Fruit fly (Drosophila melanogaster): Measurements from ENCODE around the gene 5-HT2B.

The 5-HT2B gene

DNA sequence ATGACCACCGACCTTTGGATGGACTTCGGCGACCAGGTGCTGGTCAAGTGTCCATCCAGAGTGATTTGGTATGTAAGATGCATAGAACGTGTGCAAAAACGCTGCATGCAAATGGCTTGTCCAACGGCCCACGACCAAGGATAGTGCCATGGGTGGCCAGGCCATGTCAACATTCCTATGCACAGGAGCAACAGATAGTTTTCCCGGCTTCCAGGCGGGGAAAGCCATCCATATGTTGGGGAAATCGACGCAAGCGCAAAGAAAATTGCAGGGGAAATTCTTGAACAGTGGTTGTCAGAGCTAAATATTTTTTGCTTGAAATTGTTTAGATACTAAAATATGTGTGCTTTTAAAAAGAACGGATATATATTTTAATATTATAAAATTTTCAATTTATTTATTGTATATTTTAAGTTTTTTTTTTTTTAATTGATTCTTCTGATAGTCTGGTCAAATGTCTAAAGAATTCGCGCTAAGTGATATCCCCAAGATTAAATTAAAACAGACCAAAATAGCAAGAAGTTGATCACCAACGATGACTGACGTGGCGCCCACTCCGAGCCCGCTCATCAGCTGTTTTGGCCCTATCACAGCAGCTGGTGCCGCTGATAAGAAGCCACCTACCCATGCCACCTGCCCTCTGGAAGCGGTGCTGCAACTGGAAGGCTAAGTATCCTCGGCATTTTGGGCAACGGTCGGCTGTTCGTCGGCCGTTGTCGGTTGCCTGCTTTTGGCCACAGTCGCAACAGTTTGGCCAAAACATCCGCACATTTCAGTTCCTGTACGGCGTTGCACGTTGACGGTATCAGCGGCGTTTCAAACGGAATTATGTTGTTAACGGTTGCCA is at the start of gene 5-HT2B:
Gene 5-HT2B (plus strand): TSS at position 797 of the 847 bp plus-strand sequence.
- no peak for TF ChIP-seq sv (GFP tag; optimal IDR thresholded peaks at IDR 0.05)
- no peak for TF ChIP-seq Vsx2 (GFP tag; optimal IDR thresholded peaks at IDR 0.05; ENCODE audit: partially characterized antibody)
- no peak for TF ChIP-seq sage (GFP tag; optimal IDR thresholded peaks at IDR 0.05)
- TF ChIP-seq Abd-B (GFP tag; optimal IDR thresholded peaks at IDR 0.05) = no peak
- TF ChIP-seq usp (GFP tag; optimal IDR thresholded peaks at IDR 0.05) = no peak
- no peak for TF ChIP-seq psq (GFP tag; optimal IDR thresholded peaks at IDR 0.05)
- no peak for TF ChIP-seq foxo (GFP tag; optimal IDR thresholded peaks at IDR 0.05)
- TF ChIP-seq Jra (GFP tag; optimal IDR thresholded peaks at IDR 0.05) = no peak
- TF ChIP-seq Hr83 (GFP tag; optimal IDR thresholded peaks at IDR 0.05; ENCODE audit: poor library complexity, severe bottlenecking) = no peak

DNA sequence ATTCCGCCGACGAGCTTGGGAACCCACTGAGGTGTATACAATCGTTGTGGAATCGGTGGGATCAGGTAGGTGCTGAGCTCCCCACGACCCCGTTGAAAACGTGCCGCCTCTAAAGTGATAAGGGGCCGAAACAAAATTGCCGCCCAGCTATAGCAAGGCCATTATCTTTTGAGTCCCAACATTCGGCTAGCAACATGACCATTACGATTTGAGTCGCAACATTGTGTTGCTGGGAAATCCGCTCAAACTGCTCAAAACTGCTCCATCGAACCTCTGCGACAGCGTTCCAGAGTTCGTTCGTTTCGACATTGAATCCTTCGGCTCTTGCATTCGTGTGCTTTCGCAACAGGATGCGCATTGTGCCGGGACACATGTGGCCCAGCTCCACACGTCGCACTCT is 49.1 kb upstream of the 5-HT2B start, which contains the start of gene CG11741:
Gene CG11741 (minus strand): TSS at position 16 of the 400 bp plus-strand sequence.
- TF ChIP-seq jim (GFP tag; optimal IDR thresholded peaks at IDR 0.05) = no peak
- TF ChIP-seq Jra (GFP tag; optimal IDR thresholded peaks at IDR 0.05) = no peak
- no peak for TF ChIP-seq HLH106 (tag; optimal IDR thresholded peaks at IDR 0.05)
- no peak for TF ChIP-seq rgr (GFP tag; optimal IDR thresholded peaks at IDR 0.05)
- no peak for TF ChIP-seq br (GFP tag; optimal IDR thresholded peaks at IDR 0.05)
- TF ChIP-seq h (GFP tag; optimal IDR thresholded peaks at IDR 0.05) = no peak
- no peak for TF ChIP-seq dsf (GFP tag; optimal IDR thresholded peaks at IDR 0.05; ENCODE audit: borderline replicate concordance)
- TF ChIP-seq Hr78 (GFP tag; optimal IDR thresholded peaks at IDR 0.05) = no peak
- no peak for TF ChIP-seq brk (GFP tag; optimal IDR thresholded peaks at IDR 0.05)
- TF ChIP-seq fru (GFP tag; optimal IDR thresholded peaks at IDR 0.05) = no peak
- no peak for TF ChIP-seq sv (GFP tag; optimal IDR thresholded peaks at IDR 0.05)
- TF ChIP-seq CG32264 (GFP tag; optimal IDR thresholded peaks at IDR 0.05) = no peak

DNA sequence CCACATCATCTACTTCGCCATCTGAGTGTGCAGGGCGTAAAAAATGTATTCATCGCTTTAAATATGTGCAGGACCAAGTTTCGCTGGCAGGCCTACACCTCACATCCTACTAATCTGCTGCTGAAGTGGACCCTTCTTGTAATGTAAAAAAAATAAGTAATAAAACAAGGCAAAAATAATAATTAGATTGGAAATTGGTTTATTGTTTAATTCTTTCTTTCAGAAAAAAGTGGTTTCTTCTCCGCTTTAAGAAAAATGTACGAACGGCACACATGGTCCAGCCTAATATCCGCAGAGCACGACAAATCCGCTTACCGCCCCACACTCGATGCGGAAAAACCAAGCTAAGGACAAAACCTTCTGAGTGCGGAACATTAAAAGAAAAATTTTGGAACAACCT is 32.1 kb upstream of the 5-HT2B start:
- TF ChIP-seq N (GFP tag; optimal IDR thresholded peaks at IDR 0.05) (no peak), brk (GFP tag; optimal IDR thresholded peaks at IDR 0.05) (no peak), dsf (GFP tag; optimal IDR thresholded peaks at IDR 0.05; ENCODE audit: borderline replicate concordance) (no peak), Myc (optimal IDR thresholded peaks at IDR 0.05) (no peak), sage (GFP tag; optimal IDR thresholded peaks at IDR 0.05) (no peak), Dfd (GFP tag; optimal IDR thresholded peaks at IDR 0.05) (no peak), CrebA (GFP tag; optimal IDR thresholded peaks at IDR 0.05; ENCODE audit: borderline replicate concordance) (no peak), dmrt93B (GFP tag; optimal IDR thresholded peaks at IDR 0.05) (no peak), tai (GFP tag; optimal IDR thresholded peaks at IDR 0.05) (no peak), h (GFP tag; optimal IDR thresholded peaks at IDR 0.05) (no peak), OdsH (GFP tag; optimal IDR thresholded peaks at IDR 0.05) (no peak), Jra (GFP tag; optimal IDR thresholded peaks at IDR 0.05) (no peak), Vsx2 (GFP tag; optimal IDR thresholded peaks at IDR 0.05; ENCODE audit: partially characterized antibody) (no peak), Hnf4 (GFP tag; optimal IDR thresholded peaks at IDR 0.05) (no peak), fru (GFP tag; optimal IDR thresholded peaks at IDR 0.05) (no peak), woc (GFP tag; optimal IDR thresholded peaks at IDR 0.05) (no peak), Rel (GFP tag; optimal IDR thresholded peaks at IDR 0.05) (no peak), Rel (tag; optimal IDR thresholded peaks at IDR 0.05) (no peak), HLH106 (tag; optimal IDR thresholded peaks at IDR 0.05) (no peak), CG32264 (GFP tag; optimal IDR thresholded peaks at IDR 0.05) (no peak)

DNA sequence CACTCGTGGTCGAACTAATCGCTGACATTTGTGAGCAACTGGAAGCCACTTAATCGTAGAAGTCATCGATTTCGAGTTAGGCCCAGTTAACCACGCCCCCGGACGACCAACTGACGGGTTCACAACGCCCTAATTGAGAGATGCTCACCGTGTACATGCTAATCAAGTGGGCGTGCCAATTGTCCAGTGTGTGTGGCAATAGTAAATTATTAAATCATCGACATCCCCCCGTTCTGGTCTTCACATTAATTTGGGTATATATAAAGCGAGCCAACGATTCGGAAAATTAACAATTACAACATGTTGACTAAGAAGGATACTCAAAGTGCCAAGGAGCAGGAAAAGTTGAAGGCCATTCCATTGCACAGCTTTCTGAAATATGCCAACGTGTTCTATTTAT is 25.7 kb upstream of the 5-HT2B start, which contains the start of gene Or85d:
Gene Or85d (plus strand): TSS at position 301 of the 400 bp plus-strand sequence.
- TF ChIP-seq dmrt93B (GFP tag; optimal IDR thresholded peaks at IDR 0.05) = no peak
- no peak for TF ChIP-seq N (GFP tag; optimal IDR thresholded peaks at IDR 0.05)
- no peak for TF ChIP-seq rgr (GFP tag; optimal IDR thresholded peaks at IDR 0.05)
- TF ChIP-seq br (GFP tag; optimal IDR thresholded peaks at IDR 0.05) = no peak
- no peak for TF ChIP-seq Hnf4 (GFP tag; optimal IDR thresholded peaks at IDR 0.05)
- TF ChIP-seq woc (GFP tag; optimal IDR thresholded peaks at IDR 0.05) = no peak
- no peak for TF ChIP-seq Dfd (GFP tag; optimal IDR thresholded peaks at IDR 0.05)
- no peak for TF ChIP-seq HLH106 (tag; optimal IDR thresholded peaks at IDR 0.05)
- TF ChIP-seq sage (GFP tag; optimal IDR thresholded peaks at IDR 0.05) = no peak
- no peak for TF ChIP-seq pan (optimal IDR thresholded peaks at IDR 0.05)
- no peak for TF ChIP-seq brk (GFP tag; optimal IDR thresholded peaks at IDR 0.05)
- no peak for TF ChIP-seq dsf (GFP tag; optimal IDR thresholded peaks at IDR 0.05; ENCODE audit: borderline replicate concordance)
- TF ChIP-seq dl (GFP tag; optimal IDR thresholded peaks at IDR 0.05; ENCODE audit: insufficient read depth in 1 of 2, partially characterized antibody in 2 of 2) = no peak
- no peak for TF ChIP-seq GATAd (GFP tag; optimal IDR thresholded peaks at IDR 0.05)

All from whole organism, wandering third instar larva.